Worm (Caenorhabditis elegans) whole organism, L2 larva: ENCODE measurements around the gene ugt-10.

Source experiments
- C34F6.9 ChIP-seq: fragments of 150-350 bp; optimal IDR thresholded peaks from 2 replicates; lab custom pipeline; 2014; ENCODE audit warnings: missing biosample characterization, missing genetic modification characterization
- F13H6.1 ChIP-seq: sonication (generic microtip); optimal IDR thresholded peaks from 2 replicates; lab custom pipeline; 2016; ENCODE audit warnings: missing genetic modification characterization, missing compliant biosample characterization
- R02D3.7 ChIP-seq: fragments of 150-350 bp; optimal IDR thresholded peaks from 2 replicates; lab custom pipeline; 2014; ENCODE audit warnings: missing biosample characterization, missing genetic modification characterization
- Y55F3AM.14 ChIP-seq: fragments of 200-800 bp; sonication (Bioruptor generic); optimal IDR thresholded peaks from 2 replicates; lab custom pipeline; 2018; ENCODE audit warnings: mild to moderate bottlenecking, missing genetic modification characterization, missing compliant biosample characterization
- ZK546.5 ChIP-seq: sonication (generic microtip); optimal IDR thresholded peaks from 2 replicates; lab custom pipeline; 2017; ENCODE audit warnings: missing biosample characterization, missing genetic modification characterization
- alr-1 ChIP-seq: fragments of 150-350 bp; optimal IDR thresholded peaks from 2 replicates; lab custom pipeline; 2014; ENCODE audit warnings: missing biosample characterization, missing genetic modification characterization
- ama-1 ChIP-seq: fragments of 150-350 bp; optimal IDR thresholded peaks from 2 replicates; lab custom pipeline; 2018; ENCODE audit warnings: inconsistent platforms
- ceh-16 ChIP-seq: fragments of 150-350 bp; optimal IDR thresholded peaks from 2 replicates; lab custom pipeline; 2014; ENCODE audit warnings: missing biosample characterization, missing genetic modification characterization
- ceh-82 ChIP-seq: fragments of 150-350 bp; optimal IDR thresholded peaks from 2 replicates; lab custom pipeline; 2014; ENCODE audit warnings: missing biosample characterization, missing genetic modification characterization
- crh-2 ChIP-seq: sonication (generic microtip); optimal IDR thresholded peaks from 2 replicates; lab custom pipeline; 2017; ENCODE audit warnings: missing biosample characterization, missing genetic modification characterization
- elt-1 ChIP-seq: fragments of 150-350 bp; optimal IDR thresholded peaks from 2 replicates; lab custom pipeline; 2014; ENCODE audit warnings: missing biosample characterization, missing genetic modification characterization
- fos-1 ChIP-seq: fragments of 150-350 bp; optimal IDR thresholded peaks from 2 replicates; lab custom pipeline; 2014; ENCODE audit warnings: missing biosample characterization, missing genetic modification characterization
- gmeb-1 ChIP-seq: fragments of 150-350 bp; optimal IDR thresholded peaks from 2 replicates; lab custom pipeline; 2014; ENCODE audit warnings: missing biosample characterization, missing genetic modification characterization
- lin-11 ChIP-seq: fragments of 150-350 bp; sonication (generic microtip); optimal IDR thresholded peaks from 2 replicates; lab custom pipeline; 2014; ENCODE audit warnings: missing biosample characterization, missing genetic modification characterization, inconsistent platforms, mixed read lengths
- lin-13 ChIP-seq: fragments of 150-350 bp; optimal IDR thresholded peaks from 2 replicates; lab custom pipeline; 2014; ENCODE audit warnings: missing biosample characterization, missing genetic modification reagents, missing genetic modification characterization
- lsy-2 ChIP-seq, 2 experiments: fragments of 150-350 bp in 1 of 2; sonication (generic microtip) in 1 of 2; optimal IDR thresholded peaks; 2 replicates each; lab custom pipeline; 2014 to 2017; ENCODE audit warnings: missing biosample characterization in 2 of 2, missing genetic modification characterization in 2 of 2
- mab-5 ChIP-seq: fragments of 150-350 bp; optimal IDR thresholded peaks from 2 replicates; lab custom pipeline; 2014; ENCODE audit warnings: missing biosample characterization, missing genetic modification characterization
- mdl-1 ChIP-seq, 2 experiments: fragments of 150-350 bp in 1 of 2; sonication (generic microtip) in 1 of 2; optimal IDR thresholded peaks; 2 replicates each; lab custom pipeline; 2017; ENCODE audit warnings: missing biosample characterization in 2 of 2, missing genetic modification characterization in 2 of 2
- nhr-12 ChIP-seq: fragments of 150-350 bp; optimal IDR thresholded peaks from 2 replicates; lab custom pipeline; 2014; ENCODE audit warnings: missing biosample characterization, missing genetic modification characterization
- nhr-23 ChIP-seq: fragments of 150-350 bp; optimal IDR thresholded peaks from 2 replicates; lab custom pipeline; 2014; ENCODE audit warnings: missing biosample characterization, missing genetic modification reagents, missing genetic modification characterization
- nhr-237 ChIP-seq: fragments of 150-350 bp; optimal IDR thresholded peaks from 2 replicates; lab custom pipeline; 2014; ENCODE audit warnings: missing biosample characterization, missing genetic modification characterization
- nhr-25 ChIP-seq: fragments of 150-350 bp; sonication (generic microtip); optimal IDR thresholded peaks from 3 replicates; lab custom pipeline; 2014; ENCODE audit warnings: missing biosample characterization, missing genetic modification characterization
- nhr-6 ChIP-seq: fragments of 150-350 bp; optimal IDR thresholded peaks from 2 replicates; lab custom pipeline; 2014; ENCODE audit warnings: missing biosample characterization, missing genetic modification characterization
- peb-1 ChIP-seq: fragments of 150-350 bp; optimal IDR thresholded peaks from 2 replicates; lab custom pipeline; 2014; ENCODE audit warnings: missing biosample characterization, missing genetic modification characterization
- sem-4 ChIP-seq: fragments of 150-350 bp; optimal IDR thresholded peaks from 2 replicates; lab custom pipeline; 2014; ENCODE audit warnings: missing biosample characterization, missing genetic modification reagents, missing genetic modification characterization
- sma-9 ChIP-seq, 2 experiments: fragments of 150-350 bp in 1 of 2; sonication (generic microtip) in 1 of 2; optimal IDR thresholded peaks; 2 replicates each; lab custom pipeline; 2014 to 2016; ENCODE audit warnings: missing genetic modification characterization in 2 of 2, mild to moderate bottlenecking in 1 of 2, missing biosample characterization in 1 of 2, missing compliant biosample characterization in 1 of 2, missing genetic modification reagents in 1 of 2, moderate library complexity in 1 of 2
- snpc-4 ChIP-seq: fragments of 150-350 bp; optimal IDR thresholded peaks from 2 replicates; lab custom pipeline; 2014; ENCODE audit warnings: missing biosample characterization, missing genetic modification characterization
- unc-55 ChIP-seq: fragments of 150-350 bp; sonication (generic microtip); optimal IDR thresholded peaks from 3 replicates; lab custom pipeline; 2014; ENCODE audit warnings: missing biosample characterization, missing genetic modification reagents, missing genetic modification characterization
- zag-1 ChIP-seq: fragments of 150-350 bp; optimal IDR thresholded peaks from 2 replicates; lab custom pipeline; 2014; ENCODE audit warnings: missing biosample characterization, missing genetic modification characterization
- ztf-1 ChIP-seq: fragments of 200-800 bp; sonication (Bioruptor generic); conservative IDR thresholded peaks from 2 replicates; pipeline ENCODE4 v1.3.6; 2022; ENCODE audit warnings: missing genetic modification characterization, missing compliant biosample characterization
- ztf-4 ChIP-seq: fragments of 150-350 bp; optimal IDR thresholded peaks from 2 replicates; lab custom pipeline; 2014; ENCODE audit warnings: missing biosample characterization, missing genetic modification characterization

ugt-10 gene

DNA sequence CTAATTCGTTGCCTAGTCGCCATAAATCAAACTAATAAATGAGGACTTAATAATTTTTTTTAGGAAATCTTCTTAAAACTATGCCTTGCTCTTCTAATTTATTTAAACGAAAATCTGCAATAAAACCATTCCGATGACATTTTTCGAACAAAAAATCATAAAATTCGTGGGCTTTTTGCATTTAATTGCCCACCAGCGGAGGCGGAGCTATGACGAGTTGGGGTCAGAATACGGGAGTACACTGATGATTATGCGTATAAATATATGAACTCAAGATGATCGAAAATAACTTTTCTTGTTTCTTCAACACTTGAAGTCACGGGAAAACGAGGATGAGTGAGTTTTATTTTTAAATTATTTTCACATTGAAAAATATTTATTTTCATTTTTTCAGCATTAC is 34.5 kb upstream of the ugt-10 start, which contains the start of gene catp-2:
Gene catp-2 (plus strand): TSS at position 301 of the 400 bp plus-strand sequence.
- TF ChIP-seq peb-1 (tag; lab: Kevin White, UChicago) (no peak), nhr-12 (tag; lab: Kevin White, UChicago) (no peak), F13H6.1 (no peak), elt-1 (tag; lab: Kevin White, UChicago) (no peak), sem-4 (no peak), unc-55 (GFP tag; lab: Kevin White, UChicago) (no peak), zag-1 (tag; lab: Kevin White, UChicago) (no peak), lin-11 (tag; lab: Kevin White, UChicago) (no peak), Y55F3AM.14 (GFP tag; lab: Kevin White, UChicago) (no peak), ceh-16 (no peak), snpc-4 (no peak)
- TF ChIP-seq, all 48 proteins: peak for 0

DNA sequence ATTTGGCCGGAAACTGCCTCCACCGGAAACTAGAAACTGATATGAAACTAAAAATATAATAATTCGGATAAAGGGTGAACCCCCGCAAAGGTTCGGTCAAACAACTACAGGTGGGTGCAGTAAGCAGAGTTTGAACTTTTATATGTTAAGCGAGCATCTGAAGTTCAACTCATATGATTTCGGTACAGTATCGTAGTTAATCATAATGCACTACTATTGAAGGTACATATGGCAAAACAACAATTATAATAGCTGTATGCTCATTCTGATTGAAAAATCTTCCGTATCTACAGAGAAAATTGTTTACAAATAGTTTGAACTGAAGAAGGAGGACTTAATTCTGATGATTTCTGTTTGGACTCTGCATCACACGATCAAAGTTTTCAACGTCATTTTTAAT is 33.3 kb upstream of the ugt-10 start:
- no peak for TF ChIP-seq lin-11 (tag; lab: Kevin White, UChicago)
- TF ChIP-seq nhr-25: no peak
- no peak for TF ChIP-seq sem-4
- no peak for TF ChIP-seq nhr-23
- no peak for TF ChIP-seq alr-1 (tag; lab: Kevin White, UChicago)

DNA sequence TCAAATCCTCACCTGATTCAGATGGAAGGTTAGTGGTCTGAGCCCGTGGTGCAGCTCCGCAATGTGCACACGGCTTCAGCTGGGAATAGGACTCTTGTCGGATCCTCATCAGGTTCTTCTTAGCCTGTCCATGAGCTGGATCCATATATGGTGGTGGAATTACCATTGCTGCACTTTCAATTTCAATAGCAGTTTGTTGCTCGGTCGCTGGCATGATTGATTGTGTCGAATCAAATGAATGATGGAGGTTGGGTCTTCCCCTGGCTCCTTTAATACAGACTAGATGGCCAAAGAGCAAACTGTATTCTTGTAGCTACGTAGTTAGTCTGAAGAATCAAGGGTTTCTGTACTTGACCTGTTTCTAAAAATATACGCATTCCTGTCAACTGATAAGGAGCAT is 32.9 kb upstream of the ugt-10 start, which contains the start of gene C02E7.10:
Gene C02E7.10 (minus strand): TSS at position 232 of the 400 bp plus-strand sequence.
- TF ChIP-seq ZK546.5 (tag; lab: Kevin White, UChicago) (no peak), lin-13 (GFP tag; lab: Kevin White, UChicago) (no peak), ama-1 (no peak), ztf-1 (no peak), sem-4 (no peak), ceh-16 (no peak), nhr-25 (no peak), snpc-4 (no peak), mdl-1 (tag; optimal IDR thresholded peaks at IDR 0.05; lab: Kevin White, UChicago) (no peak), nhr-12 (tag; lab: Kevin White, UChicago) (no peak), lsy-2 (tag; optimal IDR thresholded peaks at IDR 0.05; lab: Kevin White, UChicago) (no peak), peb-1 (tag; lab: Kevin White, UChicago) (no peak), nhr-237 (tag; lab: Kevin White, UChicago) (no peak), nhr-6 (tag; lab: Kevin White, UChicago) (no peak), mab-5 (tag; lab: Kevin White, UChicago) (no peak), elt-1 (tag; lab: Kevin White, UChicago) (no peak), sma-9 (GFP tag; optimal IDR thresholded peaks at IDR 0.05; lab: Kevin White, UChicago) (no peak), sma-9 (tag; optimal IDR thresholded peaks at IDR 0.05; lab: Kevin White, UChicago) (no peak), gmeb-1 (tag; lab: Kevin White, UChicago) (no peak), ztf-4 (tag; lab: Kevin White, UChicago) (no peak), lin-11 (tag; lab: Kevin White, UChicago) (no peak)
- TF ChIP-seq, all 48 proteins: peak for 0

DNA sequence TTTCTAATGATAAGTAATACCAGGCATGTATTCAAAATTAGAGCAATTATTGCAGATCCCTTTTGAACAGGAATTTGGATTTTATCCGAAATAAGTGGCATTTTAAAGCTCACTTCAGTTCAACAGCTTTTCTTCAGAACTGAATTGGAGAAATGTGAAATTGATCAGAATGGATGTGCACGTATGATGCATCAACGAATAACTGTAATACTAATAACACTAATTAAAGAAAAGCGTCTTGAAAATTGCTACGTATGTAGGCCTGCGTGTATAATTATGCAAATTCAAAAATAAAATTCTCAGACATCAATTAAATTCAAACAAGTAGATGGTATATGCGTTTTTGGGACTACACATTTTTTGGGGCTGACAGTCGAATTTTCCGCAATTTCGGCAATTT is 29.9 kb upstream of the ugt-10 start, which contains the start of gene str-205:
Gene str-205 (minus strand): TSS at position 101 of the 400 bp plus-strand sequence.
- TF ChIP-seq ztf-4 (tag; lab: Kevin White, UChicago) (no peak), unc-55 (GFP tag; lab: Kevin White, UChicago) (no peak), R02D3.7 (tag; lab: Kevin White, UChicago) (no peak), mdl-1 (tag; optimal IDR thresholded peaks at IDR 0.05; lab: Kevin White, UChicago) (no peak), elt-1 (tag; lab: Kevin White, UChicago) (no peak), crh-2 (tag; lab: Kevin White, UChicago) (no peak), alr-1 (tag; lab: Kevin White, UChicago) (no peak), snpc-4 (no peak), sem-4 (no peak), zag-1 (tag; lab: Kevin White, UChicago) (no peak), ZK546.5 (tag; lab: Kevin White, UChicago) (no peak), gmeb-1 (tag; lab: Kevin White, UChicago) (no peak), C34F6.9 (tag; lab: Kevin White, UChicago) (no peak), fos-1 (no peak)

DNA sequence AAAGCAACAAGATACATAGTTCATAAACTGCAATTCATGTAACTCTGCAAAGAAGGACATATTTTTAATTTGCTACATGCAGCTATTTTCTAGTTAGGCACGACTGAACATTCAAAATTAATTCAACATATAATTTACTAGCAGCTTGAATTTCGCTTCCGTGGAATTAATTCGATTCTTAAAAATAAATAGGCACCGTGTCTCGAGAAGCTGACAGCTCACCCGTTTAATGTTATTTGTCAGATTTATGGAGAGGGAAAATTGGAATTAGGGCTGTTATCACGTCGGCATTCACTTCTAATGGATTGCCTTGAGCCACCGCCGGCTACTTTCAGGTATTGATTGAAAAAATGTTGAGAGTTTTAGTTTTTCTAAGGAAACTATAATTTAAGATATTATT is 26.5 kb upstream of the ugt-10 start, which contains the start of gene srh-21:
Gene srh-21 (plus strand): TSS at position 301 of the 400 bp plus-strand sequence.
- TF ChIP-seq ceh-82 (tag; lab: Kevin White, UChicago): no peak
- TF ChIP-seq fos-1: no peak
- no peak for TF ChIP-seq unc-55 (GFP tag; lab: Kevin White, UChicago)
